Fruit fly (Drosophila melanogaster) whole organism, prepupa: ENCODE measurements around the gene Tbh.

Source experiments
- CG10631 ChIP-seq: fragments of 200-800 bp; sonication (Bioruptor generic); optimal IDR thresholded peaks from 2 replicates; lab custom pipeline; 2016; ENCODE audit warnings: missing biosample characterization, missing genetic modification characterization
- CG10669 ChIP-seq: fragments of 200-800 bp; sonication (Bioruptor generic); optimal IDR thresholded peaks from 3 replicates; lab custom pipeline; 2018; ENCODE audit warnings: missing biosample characterization, mild to moderate bottlenecking, missing genetic modification characterization, moderate library complexity
- CG11294 ChIP-seq: fragments of 200-800 bp; sonication (Bioruptor generic); IDR thresholded peaks from 2 replicates; pipeline ENCODE4 v1.3.6; 2022; ENCODE audit warnings: missing biosample characterization, missing genetic modification characterization
- CG11762 ChIP-seq: fragments of 200-800 bp; sonication (Bioruptor generic); optimal IDR thresholded peaks from 3 replicates; lab custom pipeline; 2016; ENCODE audit warnings: missing biosample characterization, missing genetic modification characterization; ENCODE audit not compliant: insufficient read depth
- CG15336 ChIP-seq: fragments of 200-800 bp; sonication (Bioruptor generic); IDR thresholded peaks from 2 replicates; pipeline ENCODE4 v1.3.6; 2022; ENCODE audit warnings: missing biosample characterization, missing genetic modification characterization
- CG16779 ChIP-seq: fragments of 200-800 bp; sonication (Bioruptor generic); optimal IDR thresholded peaks from 3 replicates; lab custom pipeline; 2017; ENCODE audit warnings: missing biosample characterization, mild to moderate bottlenecking, missing genetic modification characterization
- CG3032 ChIP-seq: fragments of 200-800 bp; optimal IDR thresholded peaks from 2 replicates; lab custom pipeline; 2019; ENCODE audit warnings: missing biosample characterization, mild to moderate bottlenecking, missing genetic modification characterization, moderate library complexity
- CG31627 ChIP-seq: fragments of 200-800 bp; sonication (Bioruptor generic); optimal IDR thresholded peaks from 3 replicates; lab custom pipeline; 2016; ENCODE audit warnings: missing biosample characterization, missing genetic modification characterization
- CG32006 ChIP-seq: fragments of 200-800 bp; sonication (Bioruptor generic); optimal IDR thresholded peaks from 3 replicates; lab custom pipeline; 2017; ENCODE audit warnings: missing biosample characterization, mild to moderate bottlenecking, missing genetic modification characterization
- CG3919 ChIP-seq: fragments of 200-800 bp; sonication (Bioruptor generic); optimal IDR thresholded peaks from 3 replicates; lab custom pipeline; 2016; ENCODE audit warnings: missing biosample characterization, missing genetic modification characterization
- CG6163 ChIP-seq: fragments of 200-800 bp; sonication (Bioruptor generic); IDR thresholded peaks from 3 replicates; pipeline ENCODE4 v1.3.6; 2022; ENCODE audit warnings: missing biosample characterization, missing genetic modification characterization
- CG6792 ChIP-seq: fragments of 200-800 bp; sonication (Bioruptor generic); optimal IDR thresholded peaks from 3 replicates; lab custom pipeline; 2016; ENCODE audit warnings: missing biosample characterization, missing genetic modification characterization
- CG6808 ChIP-seq: fragments of 200-800 bp; sonication (Bioruptor generic); optimal IDR thresholded peaks from 3 replicates; lab custom pipeline; 2017; ENCODE audit warnings: missing biosample characterization, missing genetic modification characterization, mild to moderate bottlenecking, moderate library complexity, missing genetic modification reagents
- CG6854 ChIP-seq: fragments of 200-800 bp; sonication (Bioruptor generic); optimal IDR thresholded peaks from 2 replicates; lab custom pipeline; 2017; ENCODE audit warnings: missing biosample characterization, mild to moderate bottlenecking, missing genetic modification characterization
- CG7368 ChIP-seq: fragments of 200-800 bp; sonication (Bioruptor generic); optimal IDR thresholded peaks from 3 replicates; lab custom pipeline; 2016; ENCODE audit warnings: missing biosample characterization, missing genetic modification characterization
- CG8119 ChIP-seq: fragments of 200-800 bp; sonication (Bioruptor generic); IDR thresholded peaks from 3 replicates; pipeline ENCODE4 v1.3.6; 2022; ENCODE audit warnings: missing biosample characterization, missing genetic modification characterization
- CG8319 ChIP-seq: fragments of 200-800 bp; sonication (Bioruptor generic); optimal IDR thresholded peaks from 3 replicates; lab custom pipeline; 2016; ENCODE audit warnings: missing biosample characterization, missing genetic modification characterization
- CG8632 ChIP-seq: fragments of 200-800 bp; sonication (Bioruptor generic); optimal IDR thresholded peaks from 3 replicates; lab custom pipeline; 2016; ENCODE audit warnings: missing biosample characterization, missing genetic modification characterization
- CG9139 ChIP-seq: fragments of 200-800 bp; sonication (Bioruptor generic); optimal IDR thresholded peaks from 3 replicates; lab custom pipeline; 2017; ENCODE audit warnings: missing biosample characterization, mild to moderate bottlenecking, missing genetic modification characterization
- Eip75B ChIP-seq: fragments of 200-800 bp; sonication (Bioruptor generic); optimal IDR thresholded peaks from 3 replicates; lab custom pipeline; 2016; ENCODE audit warnings: missing biosample characterization, missing genetic modification characterization
- Eip78C ChIP-seq: fragments of 200-800 bp; sonication (Bioruptor generic); peaks from one replicate; lab custom pipeline; 2016; ENCODE audit warnings: missing biosample characterization, missing genetic modification characterization
- Eip93F ChIP-seq: fragments of 200-800 bp; sonication (Bioruptor generic); optimal IDR thresholded peaks from 2 replicates; lab custom pipeline; 2016; ENCODE audit warnings: missing biosample characterization, mild to moderate bottlenecking, missing genetic modification characterization
- Ets21C ChIP-seq: fragments of 200-800 bp; sonication (Bioruptor generic); optimal IDR thresholded peaks from 3 replicates; lab custom pipeline; 2016; ENCODE audit warnings: missing biosample characterization, missing genetic modification characterization
- Ets96B ChIP-seq: fragments of 200-800 bp; optimal IDR thresholded peaks from 2 replicates; lab custom pipeline; 2019; ENCODE audit warnings: missing biosample characterization, mild to moderate bottlenecking, missing genetic modification characterization, moderate library complexity
- Gug ChIP-seq: fragments of 200-800 bp; sonication (Bioruptor generic); IDR thresholded peaks from 2 replicates; pipeline ENCODE4 v1.3.6; 2022; ENCODE audit warnings: missing biosample characterization, missing genetic modification characterization
- Hr38 ChIP-seq: sonication (Bioruptor generic); optimal IDR thresholded peaks from 2 replicates; lab custom pipeline; 2016; ENCODE audit warnings: missing biosample characterization, missing genetic modification characterization
- Hr39 ChIP-seq: fragments of 200-800 bp; sonication (Bioruptor generic); optimal IDR thresholded peaks from 2 replicates; lab custom pipeline; 2016; ENCODE audit warnings: missing biosample characterization, missing genetic modification characterization
- Met ChIP-seq: fragments of 200-800 bp; sonication (Bioruptor generic); optimal IDR thresholded peaks from 3 replicates; lab custom pipeline; 2016; ENCODE audit warnings: missing biosample characterization, missing genetic modification characterization
- OdsH ChIP-seq: fragments of 200-800 bp; sonication (Bioruptor generic); optimal IDR thresholded peaks from 3 replicates; lab custom pipeline; 2016; ENCODE audit warnings: missing biosample characterization, missing genetic modification characterization
- Smox ChIP-seq: fragments of 200-800 bp; sonication (Bioruptor generic); optimal IDR thresholded peaks from 3 replicates; lab custom pipeline; 2016; ENCODE audit warnings: missing biosample characterization, missing genetic modification characterization
- Sox14 ChIP-seq: fragments of 200-800 bp; sonication (Bioruptor generic); optimal IDR thresholded peaks from 3 replicates; lab custom pipeline; 2016; ENCODE audit warnings: missing biosample characterization, missing genetic modification characterization
- Sox15 ChIP-seq: fragments of 200-800 bp; sonication (Bioruptor generic); optimal IDR thresholded peaks from 3 replicates; lab custom pipeline; 2016; ENCODE audit warnings: missing biosample characterization, missing genetic modification characterization
- achi ChIP-seq: fragments of 200-800 bp; sonication (Bioruptor generic); optimal IDR thresholded peaks from 3 replicates; lab custom pipeline; 2016; ENCODE audit warnings: missing biosample characterization, missing genetic modification characterization
- acj6 ChIP-seq: fragments of 200-800 bp; sonication (Bioruptor generic); optimal IDR thresholded peaks from 3 replicates; lab custom pipeline; 2016; ENCODE audit warnings: missing biosample characterization, missing genetic modification characterization
- dsx ChIP-seq: fragments of 200-800 bp; optimal IDR thresholded peaks from 3 replicates; lab custom pipeline; 2019; ENCODE audit warnings: missing biosample characterization, mild to moderate bottlenecking, missing genetic modification characterization, moderate library complexity; ENCODE audit not compliant: poor library complexity, severe bottlenecking
- eg ChIP-seq: fragments of 200-800 bp; sonication (Bioruptor generic); IDR thresholded peaks from 3 replicates; pipeline ENCODE4 v1.3.6; 2022; ENCODE audit warnings: missing biosample characterization, missing genetic modification characterization
- esn ChIP-seq: fragments of 200-800 bp; sonication (Bioruptor generic); optimal IDR thresholded peaks from 2 replicates; lab custom pipeline; 2016; ENCODE audit warnings: missing biosample characterization, mild to moderate bottlenecking, missing genetic modification characterization, moderate library complexity
- fd59A ChIP-seq: fragments of 200-800 bp; sonication (Bioruptor generic); optimal IDR thresholded peaks from 2 replicates; lab custom pipeline; 2017; ENCODE audit warnings: missing biosample characterization, mild to moderate bottlenecking, missing genetic modification characterization, missing genetic modification reagents
- fd85E ChIP-seq: fragments of 200-800 bp; sonication (Bioruptor generic); optimal IDR thresholded peaks from 3 replicates; lab custom pipeline; 2016; ENCODE audit warnings: missing biosample characterization, missing genetic modification characterization
- fkh ChIP-seq: fragments of 200-800 bp; sonication (Bioruptor generic); optimal IDR thresholded peaks from 3 replicates; lab custom pipeline; 2017; ENCODE audit warnings: missing biosample characterization, mild to moderate bottlenecking, missing genetic modification characterization, moderate library complexity
- pdm3 ChIP-seq: fragments of 200-800 bp; sonication (Bioruptor generic); optimal IDR thresholded peaks from 3 replicates; lab custom pipeline; 2016; ENCODE audit warnings: missing biosample characterization, missing genetic modification characterization
- salr ChIP-seq, 2 experiments: fragments of 200-800 bp; sonication (Bioruptor generic); optimal IDR thresholded peaks; 3 replicates each; lab custom pipeline; 2016 to 2018; ENCODE audit warnings: missing biosample characterization in 2 of 2, missing genetic modification characterization in 2 of 2, mild to moderate bottlenecking in 1 of 2
- spab ChIP-seq: fragments of 200-800 bp; sonication (Bioruptor generic); optimal IDR thresholded peaks from 2 replicates; lab custom pipeline; 2017; ENCODE audit warnings: missing biosample characterization, mild to moderate bottlenecking, missing genetic modification characterization, missing genetic modification reagents
- ss ChIP-seq, 2 experiments: fragments of 200-800 bp; sonication (Bioruptor generic); optimal IDR thresholded peaks; 2 replicates in 1 of 2; 3 replicates in 1 of 2; lab custom pipeline; 2017 to 2018; ENCODE audit warnings: mild to moderate bottlenecking in 2 of 2, missing biosample characterization in 2 of 2, missing genetic modification characterization in 2 of 2, moderate library complexity in 1 of 2
- topi ChIP-seq: fragments of 200-800 bp; sonication (Bioruptor generic); optimal IDR thresholded peaks from 3 replicates; lab custom pipeline; 2016; ENCODE audit warnings: missing biosample characterization, missing genetic modification characterization
- vri ChIP-seq: fragments of 200-800 bp; sonication (Bioruptor generic); optimal IDR thresholded peaks from 3 replicates; lab custom pipeline; 2016; ENCODE audit warnings: missing biosample characterization, mild to moderate bottlenecking, missing genetic modification characterization

Tbh gene

DNA sequence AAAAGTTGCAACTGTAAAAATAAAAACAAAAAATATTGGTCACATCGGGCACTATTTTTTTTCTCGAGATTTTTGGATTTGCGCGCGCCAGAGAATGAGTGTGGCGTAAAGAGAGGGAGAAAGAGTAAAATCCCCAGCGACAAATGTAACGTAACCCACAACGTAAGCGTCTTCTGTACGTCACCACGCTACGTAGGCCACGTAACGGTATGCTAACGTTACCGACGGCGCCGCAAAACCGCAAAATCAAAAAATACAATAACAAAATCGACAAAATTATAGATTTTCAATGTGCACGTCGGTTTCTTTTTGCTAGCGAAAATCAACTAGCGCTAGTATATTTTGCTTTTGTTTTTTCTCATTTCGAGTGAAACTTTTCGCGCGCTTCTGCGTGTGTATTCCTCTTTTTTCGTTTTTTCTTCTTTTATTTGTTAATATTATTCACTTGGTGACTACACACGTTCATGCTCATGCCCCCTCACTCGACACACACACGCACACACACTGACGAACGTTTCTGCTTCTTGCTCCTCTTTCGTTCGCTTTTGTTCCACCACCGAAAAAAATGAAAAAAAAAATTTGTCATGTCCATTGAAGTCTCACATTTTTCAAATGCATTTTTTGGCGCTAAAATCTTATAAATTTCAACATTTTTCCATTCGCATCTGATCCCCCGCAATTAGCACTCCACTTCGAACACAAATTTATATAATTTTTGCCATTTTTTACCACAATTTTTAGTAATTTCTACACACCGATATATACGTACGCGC lies 64.8 kb downstream of the Tbh start (continued):
- TF ChIP-seq fd59A (GFP tag; lab: Kevin White, UChicago) (no peak), achi (GFP tag; lab: Kevin White, UChicago) (no peak), esn (GFP tag; lab: Kevin White, UChicago) (no peak), CG10631 (GFP tag; lab: Kevin White, UChicago) (no peak), CG6808 (no peak), CG8632 (GFP tag; lab: Kevin White, UChicago) (no peak), Gug (0 out of 2 replicates have a peak, but pooled peaks have one; percentile 11), ss (GFP tag; optimal IDR thresholded peaks at IDR 0.05; lab: Kevin White, UChicago) (peak in 1 of 2 experiments; percentile 17), CG32006 (peak; percentile 12), Hr39 (GFP tag; lab: Kevin White, UChicago) (no peak), Ets96B (tag; lab: Kevin White, UChicago) (no peak), Eip78C (peak; percentile 53), CG7368 (no peak), CG16779 (tag; lab: Kevin White, UChicago) (no peak), fd85E (GFP tag; lab: Kevin White, UChicago) (no peak), vri (no peak), CG10669 (GFP tag; lab: Kevin White, UChicago) (no peak), dsx (GFP tag; lab: Kevin White, UChicago) (no peak), Sox15 (GFP tag; lab: Kevin White, UChicago) (no peak), eg (no peak), CG6854 (GFP tag; lab: Kevin White, UChicago) (no peak), CG8119 (GFP tag; lab: Robert Waterston, UW) (0 out of 3 replicates have a peak, but pooled peaks have one; percentile 37), Hr38 (GFP tag; lab: Kevin White, UChicago) (no peak)

dm6 chrX:8060921-8061270 lies 65.4 kb downstream of the Tbh start:
- TF ChIP-seq Sox15 (GFP tag; lab: Kevin White, UChicago): no peak
- peak; percentile 75 for TF ChIP-seq CG6163 (GFP tag; lab: Robert Waterston, UW)
- TF ChIP-seq pdm3 (GFP tag; lab: Kevin White, UChicago): no peak
- TF ChIP-seq ss (GFP tag; optimal IDR thresholded peaks at IDR 0.05; lab: Kevin White, UChicago): peak; percentile 1 to 38
- TF ChIP-seq CG3919 (GFP tag; lab: Kevin White, UChicago): no peak
- TF ChIP-seq topi (GFP tag; lab: Kevin White, UChicago): no peak
- no peak for TF ChIP-seq CG8319 (GFP tag; lab: Kevin White, UChicago)
- no peak for TF ChIP-seq Met (GFP tag; lab: Kevin White, UChicago)
- no peak for TF ChIP-seq acj6 (GFP tag; lab: Kevin White, UChicago)
- no peak for TF ChIP-seq Ets96B (tag; lab: Kevin White, UChicago)
- no peak for TF ChIP-seq CG10631 (GFP tag; lab: Kevin White, UChicago)
- TF ChIP-seq fkh (GFP tag; lab: Kevin White, UChicago): peak; percentile 27
- no peak for TF ChIP-seq CG8119 (GFP tag; lab: Robert Waterston, UW)
- TF ChIP-seq dsx (GFP tag; lab: Kevin White, UChicago): no peak
- no peak for TF ChIP-seq CG3032
- TF ChIP-seq CG16779 (tag; lab: Kevin White, UChicago): no peak
- no peak for TF ChIP-seq Hr38 (GFP tag; lab: Kevin White, UChicago)
- no peak for TF ChIP-seq salr (GFP tag; optimal IDR thresholded peaks at IDR 0.05; lab: Kevin White, UChicago)
- peak; percentile 54; the same call in 1 of the 2 replicates for TF ChIP-seq CG15336 (GFP tag; lab: Robert Waterston, UW)
- TF ChIP-seq Hr39 (GFP tag; lab: Kevin White, UChicago): no peak
- peak; percentile 62 for TF ChIP-seq Eip93F (GFP tag; lab: Kevin White, UChicago)
- TF ChIP-seq Smox (GFP tag; lab: Kevin White, UChicago): no peak
- no peak for TF ChIP-seq CG6792
- TF ChIP-seq CG11294 (GFP tag; lab: Robert Waterston, UW): no peak
- no peak for TF ChIP-seq CG9139 (GFP tag; lab: Kevin White, UChicago)
- TF ChIP-seq fd59A (GFP tag; lab: Kevin White, UChicago): no peak
- TF ChIP-seq Eip75B (GFP tag; lab: Kevin White, UChicago): no peak
- no peak for TF ChIP-seq CG8632 (GFP tag; lab: Kevin White, UChicago)
- TF ChIP-seq CG6854 (GFP tag; lab: Kevin White, UChicago): no peak
- no peak for TF ChIP-seq OdsH (GFP tag; lab: Kevin White, UChicago)
- no peak for TF ChIP-seq CG11762 (GFP tag; lab: Kevin White, UChicago)
- no peak for TF ChIP-seq CG31627 (GFP tag; lab: Kevin White, UChicago)
- peak; percentile 8 for TF ChIP-seq CG32006
- no peak for TF ChIP-seq CG10669 (GFP tag; lab: Kevin White, UChicago)
- TF ChIP-seq Sox14 (GFP tag; lab: Kevin White, UChicago): no peak
- no peak for TF ChIP-seq Gug
- TF ChIP-seq Ets21C: no peak
- no peak for TF ChIP-seq spab (GFP tag; lab: Kevin White, UChicago)
- no peak for TF ChIP-seq fd85E (GFP tag; lab: Kevin White, UChicago)
- no peak for TF ChIP-seq achi (GFP tag; lab: Kevin White, UChicago)
